1 worm cellular context compared by ENCODE assay signal in the genomic region with DNA sequence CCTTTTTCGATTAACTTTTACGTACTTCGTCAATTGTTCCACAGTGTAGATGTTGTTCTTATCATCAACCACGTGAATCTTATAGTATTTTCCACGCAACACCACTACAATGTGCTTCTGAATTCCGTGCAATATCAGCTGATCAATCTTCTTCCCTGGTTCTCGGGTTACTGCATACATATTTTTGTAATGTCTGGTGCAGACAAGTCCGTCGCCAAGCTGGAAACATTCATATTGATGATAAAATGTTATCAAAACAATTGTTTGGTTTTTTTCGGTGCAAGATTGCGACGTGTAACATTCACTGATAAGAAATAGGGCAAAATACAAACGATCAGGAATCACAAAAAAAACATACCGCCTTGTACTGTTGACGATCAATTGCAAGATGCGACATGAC.
TF ChIP-seq lines count a peak whose summit lies in the region.

No protein-coding gene starts in this region.

TF ChIP-seq in whole organism, L4 larva, 104 proteins besides CTCF, POLR2A, EP300 and RAD21 (continued from another document):
- TF ChIP-seq T26A8.4 (GFP tag; IDR thresholded peaks at IDR 0.05; lab: Robert Waterston, UW) (no peak), hlh-30 (tag; optimal IDR thresholded peaks at IDR 0.05; lab: Kevin White, UChicago; ENCODE audit: insufficient read depth) (peak; percentile 48), duxl-1 (tag; optimal IDR thresholded peaks at IDR 0.05; lab: Kevin White, UChicago; ENCODE audit: poor library complexity) (no peak), hif-1 (tag; optimal IDR thresholded peaks at IDR 0.05; lab: Kevin White, UChicago) (no peak), cey-2 (tag; optimal IDR thresholded peaks at IDR 0.05; lab: Kevin White, UChicago; ENCODE audit: borderline replicate concordance, insufficient read depth) (no peak), F10B5.3 (tag; optimal IDR thresholded peaks at IDR 0.05; lab: Kevin White, UChicago) (no peak), lin-1 (GFP tag; IDR thresholded peaks at IDR 0.05; lab: Robert Waterston, UW) (no peak), ceh-32 (tag; optimal IDR thresholded peaks at IDR 0.05; lab: Kevin White, UChicago; ENCODE audit: poor library complexity) (no peak), zfp-2 (tag; optimal IDR thresholded peaks at IDR 0.05; lab: Kevin White, UChicago) (no peak), zag-1 (tag; optimal IDR thresholded peaks at IDR 0.05; lab: Kevin White, UChicago) (no peak), nhr-10 (tag; optimal IDR thresholded peaks at IDR 0.05; lab: Kevin White, UChicago) (no peak), mxl-3 (GFP tag; optimal IDR thresholded peaks at IDR 0.05; lab: Kevin White, UChicago) (no peak), lir-3 (tag; optimal IDR thresholded peaks at IDR 0.05; lab: Kevin White, UChicago) (no peak), nhr-28 (tag; optimal IDR thresholded peaks at IDR 0.05; lab: Kevin White, UChicago) (peak; percentile 34), ceh-62 (tag; optimal IDR thresholded peaks at IDR 0.05; lab: Kevin White, UChicago) (no peak), tag-97 (GFP tag; IDR thresholded peaks at IDR 0.05; lab: Robert Waterston, UW) (no peak)
